2 worm cellular contexts compared by ENCODE assay signal in genomic region chrIV:7957504-7957903, ce11.
A peak's percentile ranks its signal among the peaks of the same experiment; 100 is the strongest.
TF ChIP-seq lines count a peak whose summit lies in the region.

frpr-10 (plus strand) TSS chrIV:7957804.

TF ChIP-seq in whole organism, L4 larva, 104 proteins besides CTCF, POLR2A, EP300 and RAD21:
- TF ChIP-seq F37D6.2 (tag; optimal IDR thresholded peaks at IDR 0.05; lab: Kevin White, UChicago) (no peak), lsy-2 (tag; optimal IDR thresholded peaks at IDR 0.05; lab: Kevin White, UChicago) (no peak), mxl-2 (GFP tag; conservative IDR thresholded peaks at IDR 0.05; lab: Robert Waterston, UW) (no peak), egl-43 (GFP tag; IDR thresholded peaks at IDR 0.05; lab: Robert Waterston, UW) (0 out of 2 replicates have a peak, but pooled peaks have one; percentile 27), fkh-10 (GFP tag; optimal IDR thresholded peaks at IDR 0.05; lab: Kevin White, UChicago) (no peak), ZK546.5 (tag; optimal IDR thresholded peaks at IDR 0.05; lab: Kevin White, UChicago) (no peak), hif-1 (tag; optimal IDR thresholded peaks at IDR 0.05; lab: Kevin White, UChicago) (no peak), set-16 (GFP tag; IDR thresholded peaks at IDR 0.05; lab: Robert Waterston, UW) (0 out of 2 replicates have a peak, but pooled peaks have one; percentile 14), mdt-29 (GFP tag; IDR thresholded peaks at IDR 0.05; lab: Robert Waterston, UW) (no peak), arid-1 (GFP tag; conservative IDR thresholded peaks at IDR 0.05; lab: Robert Waterston, UW) (no peak), F26F4.8 (GFP tag; conservative IDR thresholded peaks at IDR 0.05; lab: Robert Waterston, UW) (no peak), mep-1 (tag; optimal IDR thresholded peaks at IDR 0.05; lab: Kevin White, UChicago) (no peak), unc-62 (GFP tag; optimal IDR thresholded peaks at IDR 0.05 in 1 of 2; lab: Kevin White, UChicago) (peak in 1 of 2 experiments; percentile 45), unc-62 (tag; optimal IDR thresholded peaks at IDR 0.05; lab: Kevin White, UChicago) (no peak), pqm-1 (tag; optimal IDR thresholded peaks at IDR 0.05; lab: Kevin White, UChicago) (no peak)

TF ChIP-seq in whole organism, young adult, 124 proteins besides CTCF, POLR2A, EP300 and RAD21:
- TF ChIP-seq zfh-2 (GFP tag; conservative IDR thresholded peaks at IDR 0.05; lab: Robert Waterston, UW) (0 out of 2 replicates have a peak, but pooled peaks have one; percentile 20), Y95B8A.8 (GFP tag; IDR thresholded peaks at IDR 0.05; lab: Robert Waterston, UW) (no peak), Y79H2A.3 (GFP tag; conservative IDR thresholded peaks at IDR 0.05; lab: Robert Waterston, UW) (no peak)
